Fruit fly (Drosophila melanogaster) whole organism, embryonic: ENCODE data around the gene CG14232.

ENCODE experiments used
- BEAF-32 ChIP-seq: fragments of 200-800 bp; sonication (Bioruptor generic); optimal IDR thresholded peaks from 3 replicates; lab custom pipeline; 2017; ENCODE audit warnings: missing biosample characterization, missing genetic modification characterization, mild to moderate bottlenecking, moderate library complexity, missing genetic modification reagents
- C15 ChIP-seq: fragments of 200-800 bp; sonication (Bioruptor generic); IDR thresholded peaks from 3 replicates; pipeline ENCODE4 v1.3.6; 2022; ENCODE audit warnings: missing biosample characterization, missing genetic modification characterization
- CG15514 ChIP-seq: fragments of 200-800 bp; sonication (Bioruptor generic); optimal IDR thresholded peaks from 3 replicates; lab custom pipeline; 2017; ENCODE audit warnings: missing biosample characterization, missing genetic modification characterization, mild to moderate bottlenecking, moderate library complexity, missing genetic modification reagents
- CG17385 ChIP-seq: fragments of 200-800 bp; sonication (Bioruptor generic); optimal IDR thresholded peaks from 3 replicates; lab custom pipeline; 2018; ENCODE audit warnings: missing biosample characterization, mild to moderate bottlenecking, missing genetic modification characterization
- CG18599 ChIP-seq: fragments of 200-800 bp; sonication (Bioruptor generic); optimal IDR thresholded peaks from 3 replicates; lab custom pipeline; 2017; ENCODE audit warnings: missing biosample characterization, missing genetic modification characterization, mild to moderate bottlenecking, moderate library complexity, missing genetic modification reagents
- CG30020 ChIP-seq: fragments of 200-800 bp; optimal IDR thresholded peaks from 2 replicates; lab custom pipeline; 2019; ENCODE audit warnings: missing biosample characterization, mild to moderate bottlenecking, missing genetic modification characterization, moderate library complexity
- CG3065 ChIP-seq: fragments of 200-800 bp; sonication (Bioruptor generic); optimal IDR thresholded peaks from 2 replicates; lab custom pipeline; 2016; ENCODE audit warnings: missing biosample characterization, missing genetic modification characterization
- CG33557 ChIP-seq: fragments of 200-800 bp; sonication (Bioruptor generic); optimal IDR thresholded peaks from 2 replicates; lab custom pipeline; 2019; ENCODE audit warnings: missing biosample characterization, mild to moderate bottlenecking, missing genetic modification characterization, moderate library complexity
- CG3995 ChIP-seq: fragments of 200-800 bp; sonication (Bioruptor generic); optimal IDR thresholded peaks from 3 replicates; lab custom pipeline; 2016; ENCODE audit warnings: missing biosample characterization, missing genetic modification characterization
- CG4854 ChIP-seq: fragments of 200-800 bp; sonication (Bioruptor generic); optimal IDR thresholded peaks from 2 replicates; lab custom pipeline; 2016; ENCODE audit warnings: missing biosample characterization, missing genetic modification characterization, inconsistent platforms
- CG8290 ChIP-seq, 3 experiments: fragments of 200-800 bp; sonication (Bioruptor generic); optimal IDR thresholded peaks; 2 replicates each; lab custom pipeline; 2016 to 2019; ENCODE audit warnings: missing biosample characterization in 3 of 3, missing genetic modification characterization in 3 of 3, mild to moderate bottlenecking in 2 of 3, moderate library complexity in 1 of 3
- CG8388 ChIP-seq: fragments of 200-800 bp; sonication (Bioruptor generic); optimal IDR thresholded peaks from 2 replicates; lab custom pipeline; 2019; ENCODE audit warnings: missing biosample characterization, mild to moderate bottlenecking, missing genetic modification characterization, moderate library complexity
- CG9215 ChIP-seq: fragments of 200-800 bp; sonication (Bioruptor generic); IDR thresholded peaks from 2 replicates; pipeline ENCODE4 v1.3.6; 2022; ENCODE audit warnings: missing biosample characterization, missing genetic modification characterization
- D ChIP-seq, 2 experiments: fragments of 200-800 bp in 1 of 2; fragments of >200 bp in 1 of 2; sonication (Bioruptor generic) in 1 of 2; optimal IDR thresholded peaks; 2 replicates in 1 of 2; 3 replicates in 1 of 2; lab custom pipeline; 2017; ENCODE audit warnings: mild to moderate bottlenecking in 1 of 2, missing biosample characterization in 1 of 2, missing genetic modification characterization in 1 of 2, missing genetic modification reagents in 1 of 2
- Dll ChIP-seq: fragments of 200-800 bp; sonication (Bioruptor generic); IDR thresholded peaks from 4 replicates; pipeline ENCODE4 v1.3.6; 2022; ENCODE audit warnings: missing biosample characterization, missing genetic modification characterization; ENCODE audit not compliant: partially characterized antibody
- ERR ChIP-seq: fragments of 200-800 bp; sonication (Bioruptor generic); optimal IDR thresholded peaks from 2 replicates; lab custom pipeline; 2016; ENCODE audit warnings: missing biosample characterization, missing genetic modification characterization
- Elba2 ChIP-seq: fragments of 200-800 bp; sonication (Bioruptor generic); optimal IDR thresholded peaks from 3 replicates; lab custom pipeline; 2016; ENCODE audit warnings: missing biosample characterization, missing genetic modification characterization
- Fer2 ChIP-seq: fragments of 200-800 bp; sonication (Bioruptor generic); optimal IDR thresholded peaks from 2 replicates; lab custom pipeline; 2018; ENCODE audit warnings: missing biosample characterization, mild to moderate bottlenecking, missing genetic modification characterization, moderate library complexity
- Gug ChIP-seq: fragments of 200-800 bp; sonication (Bioruptor generic); IDR thresholded peaks from 4 replicates; pipeline ENCODE4 v1.3.6; 2022; ENCODE audit warnings: missing biosample characterization, missing genetic modification characterization
- HHEX ChIP-seq: fragments of 200-800 bp; sonication (Bioruptor generic); optimal IDR thresholded peaks from 3 replicates; lab custom pipeline; 2017; ENCODE audit warnings: missing biosample characterization, mild to moderate bottlenecking, missing genetic modification characterization, missing genetic modification reagents
- HLH4C ChIP-seq: fragments of 200-800 bp; sonication (Bioruptor generic); IDR thresholded peaks from 3 replicates; pipeline ENCODE4 v1.3.6; 2022; ENCODE audit warnings: missing biosample characterization, missing genetic modification characterization; ENCODE audit not compliant: partially characterized antibody
- Hsf ChIP-seq: fragments of 200-800 bp; sonication (Bioruptor generic); optimal IDR thresholded peaks from 3 replicates; lab custom pipeline; 2016; ENCODE audit warnings: missing biosample characterization, missing genetic modification characterization
- Lim3 ChIP-seq: fragments of 200-800 bp; sonication (Bioruptor generic); IDR thresholded peaks from 2 replicates; pipeline ENCODE4 v1.3.6; 2022; ENCODE audit warnings: missing biosample characterization, missing genetic modification characterization
- Med ChIP-seq: fragments of 200-800 bp; sonication (Bioruptor generic); peaks from one replicate; lab custom pipeline; 2016; ENCODE audit warnings: missing biosample characterization, missing genetic modification characterization, mild to moderate bottlenecking, inconsistent platforms, moderate library complexity
- Myb ChIP-seq: fragments of 200-800 bp; sonication (Bioruptor generic); optimal IDR thresholded peaks from 2 replicates; lab custom pipeline; 2016; ENCODE audit warnings: missing biosample characterization, missing genetic modification characterization
- NC2α ChIP-seq: fragments of 200-800 bp; sonication (Bioruptor generic); optimal IDR thresholded peaks from 2 replicates; lab custom pipeline; 2016; ENCODE audit warnings: missing biosample characterization, missing genetic modification characterization
- Ptx1 ChIP-seq: fragments of 200-800 bp; sonication (Bioruptor generic); IDR thresholded peaks from 2 replicates; pipeline ENCODE4 v1.3.6; 2022; ENCODE audit warnings: missing biosample characterization, missing genetic modification characterization
- Rx ChIP-seq: fragments of 200-800 bp; sonication (Bioruptor generic); IDR thresholded peaks from 2 replicates; pipeline ENCODE4 v1.3.6; 2022; ENCODE audit warnings: missing biosample characterization, missing genetic modification characterization
- Trl ChIP-seq, 3 experiments: fragments of >200 bp in 2 of 3; fragments of 200-800 bp in 1 of 3; sonication (Bioruptor generic) in 1 of 3; optimal IDR thresholded peaks; 2 replicates in 1 of 3; 3 replicates in 2 of 3; lab custom pipeline; 2016 to 2017; ENCODE audit warnings: missing biosample characterization in 1 of 3, missing genetic modification characterization in 1 of 3
- btn ChIP-seq: fragments of 200-800 bp; sonication (Bioruptor generic); optimal IDR thresholded peaks from 2 replicates; lab custom pipeline; 2016; ENCODE audit warnings: missing biosample characterization, missing genetic modification characterization
- cad ChIP-seq: fragments of >200 bp; optimal IDR thresholded peaks from 2 replicates; lab custom pipeline; 2017; ENCODE audit warnings: missing biosample characterization, missing genetic modification characterization
- corto ChIP-seq: fragments of 200-800 bp; sonication (Bioruptor generic); optimal IDR thresholded peaks from 2 replicates; lab custom pipeline; 2016; ENCODE audit warnings: missing biosample characterization, mild to moderate bottlenecking, missing genetic modification characterization, moderate library complexity
- crol ChIP-seq: fragments of 200-800 bp; sonication (Bioruptor generic); IDR thresholded peaks from 2 replicates; pipeline ENCODE4 v1.3.6; 2022; ENCODE audit warnings: missing biosample characterization, missing genetic modification characterization
- cwo ChIP-seq: fragments of 200-800 bp; sonication (Bioruptor generic); optimal IDR thresholded peaks from 3 replicates; lab custom pipeline; 2017; ENCODE audit warnings: missing biosample characterization, missing genetic modification characterization, mild to moderate bottlenecking, moderate library complexity, missing genetic modification reagents
- disco-r ChIP-seq: fragments of 200-800 bp; sonication (Bioruptor generic); optimal IDR thresholded peaks from 2 replicates; lab custom pipeline; 2016; ENCODE audit warnings: missing biosample characterization, missing genetic modification characterization
- ewg ChIP-seq: fragments of 200-800 bp; sonication (Bioruptor generic); optimal IDR thresholded peaks from 3 replicates; lab custom pipeline; 2017; ENCODE audit warnings: mild to moderate bottlenecking, missing biosample characterization, missing genetic modification reagents, missing genetic modification characterization
- gfzf ChIP-seq: fragments of 200-800 bp; sonication (Bioruptor generic); optimal IDR thresholded peaks from 2 replicates; lab custom pipeline; 2016; ENCODE audit warnings: missing biosample characterization, mild to moderate bottlenecking, missing genetic modification characterization, moderate library complexity
- ham ChIP-seq: fragments of 200-800 bp; sonication (Bioruptor generic); IDR thresholded peaks from 2 replicates; pipeline ENCODE4 v1.3.6; 2022; ENCODE audit warnings: missing biosample characterization, missing genetic modification characterization
- hbn ChIP-seq: fragments of 200-800 bp; sonication (Bioruptor generic); IDR thresholded peaks from 2 replicates; pipeline ENCODE4 v1.3.6; 2022; ENCODE audit warnings: missing biosample characterization, missing genetic modification characterization; ENCODE audit not compliant: partially characterized antibody
- ind ChIP-seq: fragments of 200-800 bp; sonication (Bioruptor generic); optimal IDR thresholded peaks from 3 replicates; lab custom pipeline; 2016; ENCODE audit warnings: missing biosample characterization, missing genetic modification characterization
- insv ChIP-seq, 2 experiments: fragments of 200-800 bp; sonication (Bioruptor generic); optimal IDR thresholded peaks; 3 replicates each; lab custom pipeline; 2016 to 2018; ENCODE audit warnings: missing biosample characterization in 2 of 2, missing genetic modification characterization in 2 of 2
- inv ChIP-seq: fragments of 200-800 bp; sonication (Bioruptor generic); IDR thresholded peaks from 2 replicates; pipeline ENCODE4 v1.3.6; 2022; ENCODE audit warnings: missing biosample characterization, missing genetic modification characterization; ENCODE audit not compliant: partially characterized antibody
- jing ChIP-seq: fragments of 200-800 bp; sonication (Bioruptor generic); optimal IDR thresholded peaks from 2 replicates; lab custom pipeline; 2018; ENCODE audit warnings: missing biosample characterization, mild to moderate bottlenecking, missing genetic modification characterization
- row ChIP-seq: fragments of 200-800 bp; sonication (Bioruptor generic); IDR thresholded peaks from 3 replicates; pipeline ENCODE4 v1.3.6; 2022; ENCODE audit warnings: missing biosample characterization, missing genetic modification characterization
- sima ChIP-seq: fragments of 200-800 bp; sonication (Bioruptor generic); optimal IDR thresholded peaks from 2 replicates; lab custom pipeline; 2016; ENCODE audit warnings: missing biosample characterization, missing genetic modification characterization
- slbo ChIP-seq: fragments of 200-800 bp; sonication (Bioruptor generic); IDR thresholded peaks from 2 replicates; pipeline ENCODE4 v1.3.6; 2022; ENCODE audit warnings: missing biosample characterization, missing genetic modification characterization
- stwl ChIP-seq: fragments of 200-800 bp; sonication (Bioruptor generic); optimal IDR thresholded peaks from 3 replicates; lab custom pipeline; 2018; ENCODE audit warnings: missing biosample characterization, mild to moderate bottlenecking, missing genetic modification characterization, moderate library complexity
- sug ChIP-seq: fragments of 200-800 bp; optimal IDR thresholded peaks from 2 replicates; lab custom pipeline; 2019; ENCODE audit warnings: missing biosample characterization, mild to moderate bottlenecking, missing genetic modification characterization, moderate library complexity

The CG14232 gene

dm6 chrX:19667444-19668104 is 36.5 kb downstream of the CG14232 start:
- TF ChIP-seq CG33557 (GFP tag; lab: Kevin White, UChicago) (no peak), CG17385 (GFP tag; lab: Kevin White, UChicago) (no peak), Fer2 (tag; lab: Kevin White, UChicago) (no peak), crol (GFP tag; lab: Robert Waterston, UW) (peak; percentile 77), cad (GFP tag; lab: Kevin White, UChicago) (no peak), CG3065 (no peak), CG8388 (GFP tag; lab: Kevin White, UChicago) (peak; percentile 80), ERR (GFP tag; lab: Kevin White, UChicago) (peak; percentile 83), Gug (no peak), Lim3 (GFP tag; lab: Robert Waterston, UW) (no peak), jing (GFP tag; lab: Kevin White, UChicago) (no peak), Rx (no peak), Hsf (GFP tag; lab: Kevin White, UChicago) (no peak), Myb (GFP tag; lab: Kevin White, UChicago) (no peak), NC2α (GFP tag; lab: Kevin White, UChicago) (no peak), HLH4C (GFP tag; lab: Robert Waterston, UW) (no peak), Trl (optimal IDR thresholded peaks at IDR 0.05; lab: Kevin White, UChicago) (peak; percentile 46 to 50), Trl (GFP tag; optimal IDR thresholded peaks at IDR 0.05; lab: Kevin White, UChicago) (no peak), CG30020 (tag; lab: Kevin White, UChicago) (no peak), D (optimal IDR thresholded peaks at IDR 0.05; lab: Kevin White, UChicago) (no peak), D (GFP tag; optimal IDR thresholded peaks at IDR 0.05; lab: Kevin White, UChicago) (no peak), C15 (GFP tag; lab: Robert Waterston, UW) (no peak), inv (GFP tag; lab: Robert Waterston, UW) (no peak), ewg (GFP tag; lab: Kevin White, UChicago) (no peak), CG4854 (GFP tag; lab: Kevin White, UChicago) (no peak), CG8290 (GFP tag; optimal IDR thresholded peaks at IDR 0.05; lab: Kevin White, UChicago) (no peak), CG8290 (tag; optimal IDR thresholded peaks at IDR 0.05; lab: Kevin White, UChicago) (no peak), Ptx1 (no peak), BEAF-32 (peak; percentile 7), HHEX (GFP tag; lab: Kevin White, UChicago) (no peak), row (GFP tag; lab: Robert Waterston, UW) (no peak), slbo (GFP tag; lab: Robert Waterston, UW) (no peak), corto (GFP tag; lab: Kevin White, UChicago) (no peak), sug (tag; lab: Kevin White, UChicago) (peak; percentile 32), CG18599 (GFP tag; lab: Kevin White, UChicago) (no peak), hbn (GFP tag; lab: Robert Waterston, UW) (no peak), btn (GFP tag; lab: Kevin White, UChicago) (no peak), ham (GFP tag; lab: Robert Waterston, UW) (no peak), CG3995 (GFP tag; lab: Kevin White, UChicago) (peak; percentile 68), insv (GFP tag; optimal IDR thresholded peaks at IDR 0.05; lab: Kevin White, UChicago) (peak in 1 of 2 experiments; percentile 84), Med (peak; percentile 67), Elba2 (GFP tag; lab: Kevin White, UChicago) (peak; percentile 92), stwl (tag; lab: Kevin White, UChicago) (no peak), CG9215 (GFP tag; lab: Robert Waterston, UW) (no peak), Dll (no peak), ind (GFP tag; lab: Kevin White, UChicago) (no peak), CG15514 (no peak), sima (GFP tag; lab: Kevin White, UChicago) (no peak), cwo (GFP tag; lab: Kevin White, UChicago) (peak; percentile 50), gfzf (GFP tag; lab: Kevin White, UChicago) (no peak), disco-r (GFP tag; lab: Kevin White, UChicago) (no peak)
